Fruit fly (Drosophila melanogaster) whole organism, embryonic: ENCODE data around the gene tst.

ENCODE experiments used
- Bgb ChIP-seq: fragments of 200-800 bp; sonication (Bioruptor generic); IDR thresholded peaks from 2 replicates; pipeline ENCODE4 v1.3.6; 2022; ENCODE audit warnings: missing biosample characterization, missing genetic modification characterization; ENCODE audit not compliant: partially characterized antibody
- Bteb2 ChIP-seq: fragments of 200-800 bp; sonication (Bioruptor generic); optimal IDR thresholded peaks from 2 replicates; lab custom pipeline; 2016; ENCODE audit warnings: missing biosample characterization, missing genetic modification characterization
- CG10462 ChIP-seq: fragments of 200-800 bp; sonication (Bioruptor generic); optimal IDR thresholded peaks from 2 replicates; lab custom pipeline; 2016; ENCODE audit warnings: missing biosample characterization, missing genetic modification characterization
- CG11695 ChIP-seq: fragments of 200-800 bp; sonication (Bioruptor generic); IDR thresholded peaks from 3 replicates; pipeline ENCODE4 v1.3.6; 2022; ENCODE audit warnings: missing biosample characterization, missing genetic modification characterization
- CG12071 ChIP-seq: fragments of 200-800 bp; sonication (Bioruptor generic); optimal IDR thresholded peaks from 3 replicates; lab custom pipeline; 2018; ENCODE audit warnings: missing biosample characterization, mild to moderate bottlenecking, missing genetic modification characterization
- CG12155 ChIP-seq: fragments of 200-800 bp; sonication (Bioruptor generic); optimal IDR thresholded peaks from 3 replicates; lab custom pipeline; 2016; ENCODE audit warnings: missing biosample characterization, missing genetic modification characterization
- CG12391 ChIP-seq: fragments of 200-800 bp; sonication (Bioruptor generic); optimal IDR thresholded peaks from 3 replicates; lab custom pipeline; 2018; ENCODE audit warnings: missing biosample characterization, mild to moderate bottlenecking, missing genetic modification characterization, moderate library complexity
- CG12942 ChIP-seq: fragments of 200-800 bp; sonication (Bioruptor generic); optimal IDR thresholded peaks from 3 replicates; lab custom pipeline; 2016; ENCODE audit warnings: missing biosample characterization, missing genetic modification characterization
- CG15514 ChIP-seq: fragments of 200-800 bp; sonication (Bioruptor generic); optimal IDR thresholded peaks from 3 replicates; lab custom pipeline; 2017; ENCODE audit warnings: missing biosample characterization, missing genetic modification characterization, mild to moderate bottlenecking, moderate library complexity, missing genetic modification reagents
- CG17359 ChIP-seq: fragments of 200-800 bp; sonication (Bioruptor generic); optimal IDR thresholded peaks from 3 replicates; lab custom pipeline; 2018; ENCODE audit warnings: missing biosample characterization, mild to moderate bottlenecking, missing genetic modification characterization, moderate library complexity
- CG17829 ChIP-seq: fragments of 200-800 bp; optimal IDR thresholded peaks from 2 replicates; lab custom pipeline; 2019; ENCODE audit warnings: missing biosample characterization, mild to moderate bottlenecking, missing genetic modification characterization, moderate library complexity
- CG30020 ChIP-seq: fragments of 200-800 bp; optimal IDR thresholded peaks from 2 replicates; lab custom pipeline; 2019; ENCODE audit warnings: missing biosample characterization, mild to moderate bottlenecking, missing genetic modification characterization, moderate library complexity
- CG30431 ChIP-seq: fragments of 200-800 bp; sonication (Bioruptor generic); optimal IDR thresholded peaks from 2 replicates; lab custom pipeline; 2017; ENCODE audit warnings: missing biosample characterization, missing genetic modification characterization
- CG33213 ChIP-seq: fragments of 200-800 bp; sonication (Bioruptor generic); optimal IDR thresholded peaks from 3 replicates; lab custom pipeline; 2016; ENCODE audit warnings: missing biosample characterization, missing genetic modification characterization
- CG5953 ChIP-seq: fragments of 200-800 bp; sonication (Bioruptor generic); IDR thresholded peaks from 2 replicates; pipeline ENCODE4 v1.3.6; 2022; ENCODE audit warnings: missing biosample characterization, missing genetic modification characterization
- CG6654 ChIP-seq: fragments of 200-800 bp; sonication (Bioruptor generic); optimal IDR thresholded peaks from 2 replicates; lab custom pipeline; 2017; ENCODE audit warnings: missing biosample characterization, mild to moderate bottlenecking, missing genetic modification characterization
- CG7357 ChIP-seq: fragments of 200-800 bp; sonication (Bioruptor generic); IDR thresholded peaks from 3 replicates; pipeline ENCODE4 v1.3.6; 2022; ENCODE audit warnings: missing biosample characterization, missing genetic modification characterization
- CG8924 ChIP-seq: fragments of 200-800 bp; optimal IDR thresholded peaks from 3 replicates; lab custom pipeline; 2019; ENCODE audit warnings: missing biosample characterization, mild to moderate bottlenecking, missing genetic modification characterization, moderate library complexity
- CG9215 ChIP-seq: fragments of 200-800 bp; sonication (Bioruptor generic); IDR thresholded peaks from 2 replicates; pipeline ENCODE4 v1.3.6; 2022; ENCODE audit warnings: missing biosample characterization, missing genetic modification characterization
- CG9817 ChIP-seq: fragments of 200-800 bp; sonication (Bioruptor generic); optimal IDR thresholded peaks from 2 replicates; lab custom pipeline; 2018; ENCODE audit warnings: missing biosample characterization, mild to moderate bottlenecking, missing genetic modification characterization, moderate library complexity
- CrebB ChIP-seq: fragments of 200-800 bp; sonication (Bioruptor generic); optimal IDR thresholded peaks from 3 replicates; lab custom pipeline; 2018; ENCODE audit warnings: missing biosample characterization, mild to moderate bottlenecking, missing genetic modification characterization
- D19B ChIP-seq: fragments of 200-800 bp; sonication (Bioruptor generic); optimal IDR thresholded peaks from 2 replicates; lab custom pipeline; 2017; ENCODE audit warnings: missing biosample characterization, mild to moderate bottlenecking, missing genetic modification characterization
- GATAe ChIP-seq: fragments of 200-800 bp; sonication (Bioruptor generic); conservative IDR thresholded peaks from 2 replicates; pipeline ENCODE4 v1.3.6; 2022; ENCODE audit warnings: missing biosample characterization, missing genetic modification characterization
- H15 ChIP-seq: fragments of 200-800 bp; sonication (Bioruptor generic); IDR thresholded peaks from 3 replicates; pipeline ENCODE4 v1.3.6; 2022; ENCODE audit warnings: missing biosample characterization, missing genetic modification characterization
- HmgD ChIP-seq: fragments of 200-800 bp; sonication (Bioruptor generic); optimal IDR thresholded peaks from 3 replicates; lab custom pipeline; 2016; ENCODE audit warnings: missing biosample characterization, missing genetic modification characterization
- Poxn ChIP-seq: fragments of 200-800 bp; sonication (Bioruptor generic); IDR thresholded peaks from 2 replicates; pipeline ENCODE4 v1.3.6; 2022; ENCODE audit warnings: missing biosample characterization, missing genetic modification characterization
- Ssrp ChIP-seq: fragments of 200-800 bp; sonication (Bioruptor generic); optimal IDR thresholded peaks from 2 replicates; lab custom pipeline; 2018; ENCODE audit warnings: missing biosample characterization, mild to moderate bottlenecking, missing genetic modification characterization, moderate library complexity
- Taf1 ChIP-seq: fragments of 200-800 bp; sonication (Bioruptor generic); IDR thresholded peaks from 2 replicates; pipeline ENCODE4 v1.3.6; 2022; ENCODE audit warnings: missing biosample characterization, missing genetic modification characterization
- YL-1 ChIP-seq: fragments of 200-800 bp; sonication (Bioruptor generic); optimal IDR thresholded peaks from 3 replicates; lab custom pipeline; 2017; ENCODE audit warnings: missing biosample characterization, mild to moderate bottlenecking, missing genetic modification characterization
- al ChIP-seq: fragments of 200-800 bp; sonication (Bioruptor generic); IDR thresholded peaks from 2 replicates; pipeline ENCODE4 v1.3.6; 2022; ENCODE audit warnings: missing biosample characterization, missing genetic modification characterization
- bab2 ChIP-seq: fragments of 200-800 bp; sonication (Bioruptor generic); optimal IDR thresholded peaks from 2 replicates; lab custom pipeline; 2016; ENCODE audit warnings: missing biosample characterization, missing genetic modification characterization
- bigmax ChIP-seq: fragments of 200-800 bp; sonication (Bioruptor generic); optimal IDR thresholded peaks from 2 replicates; lab custom pipeline; 2018; ENCODE audit warnings: missing biosample characterization, mild to moderate bottlenecking, missing genetic modification characterization
- bowl ChIP-seq: fragments of 200-800 bp; sonication (Bioruptor generic); IDR thresholded peaks from 2 replicates; pipeline ENCODE4 v1.3.6; 2022; ENCODE audit warnings: missing biosample characterization, missing genetic modification characterization
- bsh ChIP-seq, 2 experiments: fragments of 200-800 bp; sonication (Bioruptor generic); optimal IDR thresholded peaks; 2 replicates each; lab custom pipeline; 2017 to 2018; ENCODE audit warnings: mild to moderate bottlenecking in 2 of 2, missing biosample characterization in 2 of 2, missing genetic modification characterization in 2 of 2, moderate library complexity in 1 of 2
- chinmo ChIP-seq: fragments of 200-800 bp; sonication (Bioruptor generic); IDR thresholded peaks from 4 replicates; pipeline ENCODE4 v1.3.6; 2022; ENCODE audit warnings: missing biosample characterization, missing genetic modification characterization; ENCODE audit not compliant: partially characterized antibody
- corto ChIP-seq: fragments of 200-800 bp; sonication (Bioruptor generic); optimal IDR thresholded peaks from 2 replicates; lab custom pipeline; 2016; ENCODE audit warnings: missing biosample characterization, mild to moderate bottlenecking, missing genetic modification characterization, moderate library complexity
- dmrt99B ChIP-seq: fragments of 200-800 bp; sonication (Bioruptor generic); optimal IDR thresholded peaks from 2 replicates; lab custom pipeline; 2018; ENCODE audit warnings: missing biosample characterization, mild to moderate bottlenecking, missing genetic modification characterization, moderate library complexity
- dpn ChIP-seq, 2 experiments: fragments of 200-800 bp; sonication (Bioruptor generic); optimal IDR thresholded peaks; 3 replicates each; lab custom pipeline; 2016; ENCODE audit warnings: missing biosample characterization in 2 of 2, missing genetic modification characterization in 2 of 2
- eve ChIP-seq, 2 experiments: fragments of >200 bp; optimal IDR thresholded peaks; 2 replicates each; lab custom pipeline; 2017; ENCODE audit warnings: missing biosample characterization in 2 of 2, missing genetic modification characterization in 2 of 2
- gem ChIP-seq: fragments of 200-800 bp; sonication (Bioruptor generic); optimal IDR thresholded peaks from 2 replicates; lab custom pipeline; 2019; ENCODE audit warnings: missing biosample characterization, mild to moderate bottlenecking, missing genetic modification characterization, moderate library complexity
- hb ChIP-seq: fragments of 200-800 bp; sonication (Bioruptor generic); IDR thresholded peaks from 3 replicates; pipeline ENCODE4 v1.3.6; 2022; ENCODE audit warnings: missing biosample characterization, missing genetic modification characterization; ENCODE audit not compliant: partially characterized antibody
- kay ChIP-seq: fragments of 200-800 bp; sonication (Bioruptor generic); optimal IDR thresholded peaks from 2 replicates; lab custom pipeline; 2016; ENCODE audit warnings: missing biosample characterization, missing genetic modification characterization
- maf-S ChIP-seq: fragments of 200-800 bp; sonication (Bioruptor generic); optimal IDR thresholded peaks from 2 replicates; lab custom pipeline; 2016; ENCODE audit warnings: missing biosample characterization, missing genetic modification characterization
- pan ChIP-seq, 4 experiments: fragments of >200 bp in 3 of 4; fragments of 200-800 bp in 1 of 4; sonication (Bioruptor generic) in 1 of 4; optimal IDR thresholded peaks in 3 of 4; IDR thresholded peaks in 1 of 4; 2 replicates each; pipeline versions ENCODE4 v1.3.6 to Lab custom; 2017 to 2022; ENCODE audit warnings: missing biosample characterization in 2 of 4, missing genetic modification characterization in 2 of 4, mixed read lengths in 1 of 4
- sr ChIP-seq: fragments of 200-800 bp; sonication (Bioruptor generic); IDR thresholded peaks from 3 replicates; pipeline ENCODE4 v1.3.6; 2022; ENCODE audit warnings: missing biosample characterization, missing genetic modification characterization
- stc ChIP-seq: fragments of 200-800 bp; sonication (Bioruptor generic); IDR thresholded peaks from 2 replicates; pipeline ENCODE4 v1.3.6; 2022; ENCODE audit warnings: missing biosample characterization, missing genetic modification characterization
- tap ChIP-seq: fragments of 200-800 bp; optimal IDR thresholded peaks from 3 replicates; lab custom pipeline; 2019; ENCODE audit warnings: missing biosample characterization, mild to moderate bottlenecking, missing genetic modification characterization, moderate library complexity
- toy ChIP-seq: fragments of 200-800 bp; sonication (Bioruptor generic); IDR thresholded peaks from 2 replicates; pipeline ENCODE4 v1.3.6; 2022; ENCODE audit warnings: missing biosample characterization, missing genetic modification characterization
- zen2 ChIP-seq: fragments of 200-800 bp; sonication (Bioruptor generic); IDR thresholded peaks from 3 replicates; pipeline ENCODE4 v1.3.6; 2022; ENCODE audit warnings: missing biosample characterization, missing genetic modification characterization; ENCODE audit not compliant: partially characterized antibody

Gene tst

dm6 chr3R:23734573-23735404 lies 37.9 kb downstream of the tst start (continued):
- peak in 1 of 2 experiments; percentile 81 for TF ChIP-seq eve (GFP tag; optimal IDR thresholded peaks at IDR 0.05; lab: Kevin White, UChicago)
- TF ChIP-seq HmgD = no peak
- TF ChIP-seq kay (GFP tag; lab: Kevin White, UChicago) = no peak
- no peak for TF ChIP-seq CG15514 (GFP tag; lab: Kevin White, UChicago)
- no peak for TF ChIP-seq corto (GFP tag; lab: Kevin White, UChicago)
- TF ChIP-seq sr = no peak
- no peak for TF ChIP-seq CrebB (tag; lab: Kevin White, UChicago)
- TF ChIP-seq zen2 (GFP tag; lab: Robert Waterston, UW) = no peak
- peak; percentile 30 for TF ChIP-seq Ssrp (tag; lab: Kevin White, UChicago)
- no peak for TF ChIP-seq CG12942 (GFP tag; lab: Kevin White, UChicago)
- no peak for TF ChIP-seq bab2 (GFP tag; lab: Kevin White, UChicago)
- no peak for TF ChIP-seq al (GFP tag; lab: Robert Waterston, UW)
- TF ChIP-seq CG17829 (tag; lab: Kevin White, UChicago) = no peak
- no peak for TF ChIP-seq bowl (GFP tag; lab: Robert Waterston, UW)
- TF ChIP-seq Bgb (GFP tag; lab: Robert Waterston, UW) = no peak
- no peak for TF ChIP-seq Bteb2 (GFP tag; lab: Kevin White, UChicago)
- no peak for TF ChIP-seq CG30431 (GFP tag; lab: Kevin White, UChicago)
- no peak for TF ChIP-seq CG12071
- no peak for TF ChIP-seq CG7357
- no peak for TF ChIP-seq CG9215 (GFP tag; lab: Robert Waterston, UW)
- TF ChIP-seq bigmax (GFP tag; lab: Kevin White, UChicago) = no peak
- TF ChIP-seq CG12391 = peak; percentile 25
- TF ChIP-seq CG11695 = peak; percentile 13; the same call in 1 of the 3 replicates
- TF ChIP-seq pan (optimal IDR thresholded peaks at IDR 0.05; lab: Kevin White, UChicago) = no peak
- TF ChIP-seq pan (GFP tag; optimal IDR thresholded peaks at IDR 0.05 in 1 of 2, IDR thresholded peaks at IDR 0.05 in 1 of 2) = peak in 1 of 2 experiments; percentile 21
- no peak for TF ChIP-seq CG10462
- TF ChIP-seq gem (tag; lab: Kevin White, UChicago) = peak; percentile 52
- TF ChIP-seq YL-1 (GFP tag; lab: Kevin White, UChicago) = no peak
- TF ChIP-seq CG9817 (tag; lab: Kevin White, UChicago) = no peak
- TF ChIP-seq Poxn = no peak
- no peak for TF ChIP-seq D19B
- no peak for TF ChIP-seq H15 (GFP tag; lab: Robert Waterston, UW)
- TF ChIP-seq stc (GFP tag; lab: Robert Waterston, UW) = no peak
- TF ChIP-seq Taf1 (GFP tag; lab: Robert Waterston, UW) = no peak
- no peak for TF ChIP-seq CG30020 (tag; lab: Kevin White, UChicago)
- TF ChIP-seq CG8924 (tag; lab: Kevin White, UChicago) = no peak
- no peak for TF ChIP-seq hb (GFP tag; lab: Robert Waterston, UW)
- 0 out of 4 replicates have a peak, but pooled peaks have one; percentile 54 for TF ChIP-seq chinmo (GFP tag; lab: Robert Waterston, UW)
- TF ChIP-seq bsh (GFP tag; optimal IDR thresholded peaks at IDR 0.05; lab: Kevin White, UChicago) = peak in 1 of 2 experiments; percentile 7
- TF ChIP-seq CG5953 (GFP tag; lab: Robert Waterston, UW) = 0 out of 2 replicates have a peak, but pooled peaks have one; percentile 35
- no peak for TF ChIP-seq tap (tag; lab: Kevin White, UChicago)
- TF ChIP-seq CG33213 (GFP tag; lab: Kevin White, UChicago) = no peak
- no peak for TF ChIP-seq maf-S
- no peak for TF ChIP-seq dpn (GFP tag; optimal IDR thresholded peaks at IDR 0.05; lab: Kevin White, UChicago)
- peak; percentile 73 for TF ChIP-seq dmrt99B
- TF ChIP-seq GATAe = no peak
- no peak for TF ChIP-seq CG6654 (GFP tag; lab: Kevin White, UChicago)
- TF ChIP-seq CG12155 = no peak
- no peak for TF ChIP-seq toy (GFP tag; lab: Robert Waterston, UW)
- peak; percentile 7 for TF ChIP-seq CG17359 (tag; lab: Kevin White, UChicago)
